Fruit fly (Drosophila melanogaster) whole organism, wandering third instar larva: ENCODE measurements around the gene CG32548.

Source experiments
- CG9705 ChIP-seq: fragments of 200-800 bp; sonication (Bioruptor generic); optimal IDR thresholded peaks from 2 replicates; lab custom pipeline; 2018; ENCODE audit warnings: missing biosample characterization, mild to moderate bottlenecking, missing genetic modification characterization
- CrebA ChIP-seq: fragments of 200-800 bp; sonication (Bioruptor generic); optimal IDR thresholded peaks from 2 replicates; lab custom pipeline; 2016; ENCODE audit warnings: missing biosample characterization, mild to moderate bottlenecking, missing genetic modification characterization, borderline replicate concordance
- Dfd ChIP-seq: fragments of >200 bp; optimal IDR thresholded peaks from 2 replicates; lab custom pipeline; 2017; ENCODE audit warnings: missing biosample characterization, missing genetic modification characterization
- GATAd ChIP-seq: sonication (Bioruptor generic); optimal IDR thresholded peaks from 2 replicates; lab custom pipeline; 2016; ENCODE audit warnings: missing biosample characterization, missing genetic modification characterization
- OdsH ChIP-seq: fragments of 200-800 bp; sonication (Bioruptor generic); optimal IDR thresholded peaks from 2 replicates; lab custom pipeline; 2016; ENCODE audit warnings: missing biosample characterization, mild to moderate bottlenecking, missing genetic modification characterization
- br ChIP-seq: fragments of 200-800 bp; sonication (Bioruptor generic); optimal IDR thresholded peaks from 2 replicates; lab custom pipeline; 2016; ENCODE audit warnings: missing biosample characterization, missing genetic modification characterization
- brk ChIP-seq: fragments of 200-800 bp; sonication (Bioruptor generic); optimal IDR thresholded peaks from 2 replicates; lab custom pipeline; 2016; ENCODE audit warnings: missing biosample characterization, mild to moderate bottlenecking, missing genetic modification characterization
- dmrt93B ChIP-seq: fragments of 200-800 bp; sonication (Bioruptor generic); optimal IDR thresholded peaks from 2 replicates; lab custom pipeline; 2018; ENCODE audit warnings: missing biosample characterization, mild to moderate bottlenecking, missing genetic modification characterization
- jim ChIP-seq: fragments of 175-275, 200-325 bp; sonication (Bioruptor generic); optimal IDR thresholded peaks from 2 replicates; lab custom pipeline; 2016; ENCODE audit warnings: missing biosample characterization, mild to moderate bottlenecking, missing genetic modification characterization
- tai ChIP-seq: sonication (Bioruptor generic); optimal IDR thresholded peaks from 2 replicates; lab custom pipeline; 2016; ENCODE audit warnings: missing biosample characterization, missing genetic modification characterization
- usp ChIP-seq: fragments of >200 bp; optimal IDR thresholded peaks from 2 replicates; lab custom pipeline; 2017; ENCODE audit warnings: missing biosample characterization, missing genetic modification characterization
- woc ChIP-seq: sonication (Bioruptor generic); optimal IDR thresholded peaks from 2 replicates; lab custom pipeline; 2016; ENCODE audit warnings: missing biosample characterization, mild to moderate bottlenecking, missing genetic modification characterization

dm6 chrX:18409938-18410337 lies 30.4 kb downstream of the CG32548 start, which contains the start of gene Nt5b:
- TF ChIP-seq GATAd (GFP tag; lab: Kevin White, UChicago) (no peak), br (GFP tag; lab: Kevin White, UChicago) (no peak), OdsH (GFP tag; lab: Kevin White, UChicago) (no peak), brk (GFP tag; lab: Kevin White, UChicago) (no peak), CrebA (no peak), woc (GFP tag; lab: Kevin White, UChicago) (no peak), usp (GFP tag; lab: Kevin White, UChicago) (no peak), Dfd (no peak), CG9705 (GFP tag; lab: Kevin White, UChicago) (no peak), dmrt93B (no peak), jim (no peak), tai (GFP tag; lab: Kevin White, UChicago) (no peak)
